Worm (Caenorhabditis elegans) whole organism, L1 larva: ENCODE measurements around the gene Y110A2AL.7.
A peak's percentile ranks its signal among the peaks of the same experiment; 100 is the strongest.

Source experiments
- aha-1 ChIP-seq: fragments of 150-350 bp; optimal IDR thresholded peaks from 2 replicates; lab custom pipeline; 2014; ENCODE audit warnings: missing biosample characterization, missing genetic modification characterization
- dpl-1 ChIP-seq, 3 experiments: fragments of 150-350 bp in 2 of 3; sonication (generic microtip) in 1 of 3; optimal IDR thresholded peaks; 2 replicates each; lab custom pipeline; 2014 to 2017; ENCODE audit warnings: missing biosample characterization in 3 of 3, missing genetic modification characterization in 3 of 3, missing genetic modification reagents in 3 of 3
- fkh-10 ChIP-seq: sonication (generic microtip); optimal IDR thresholded peaks from 2 replicates; lab custom pipeline; 2017; ENCODE audit warnings: missing biosample characterization, missing genetic modification reagents, missing genetic modification characterization
- lin-13 ChIP-seq: fragments of 150-350 bp; optimal IDR thresholded peaks from 2 replicates; lab custom pipeline; 2014; ENCODE audit warnings: missing biosample characterization, missing genetic modification reagents, missing genetic modification characterization
- mef-2 ChIP-seq: fragments of 150-350 bp; optimal IDR thresholded peaks from 2 replicates; lab custom pipeline; 2014; ENCODE audit warnings: missing biosample characterization, missing genetic modification characterization
- nhr-237 ChIP-seq: fragments of 150-350 bp; optimal IDR thresholded peaks from 2 replicates; lab custom pipeline; 2014; ENCODE audit warnings: missing biosample characterization, missing genetic modification characterization
- nhr-28 ChIP-seq: fragments of 150-350 bp; optimal IDR thresholded peaks from 2 replicates; lab custom pipeline; 2014; ENCODE audit warnings: missing biosample characterization, missing genetic modification characterization
- skn-1 ChIP-seq: fragments of 150-350 bp; optimal IDR thresholded peaks from 2 replicates; lab custom pipeline; 2014; ENCODE audit warnings: missing biosample characterization, missing genetic modification characterization
- unc-86 ChIP-seq: sonication (generic microtip); optimal IDR thresholded peaks from 2 replicates; lab custom pipeline; 2016; ENCODE audit warnings: missing genetic modification characterization, missing compliant biosample characterization

DNA sequence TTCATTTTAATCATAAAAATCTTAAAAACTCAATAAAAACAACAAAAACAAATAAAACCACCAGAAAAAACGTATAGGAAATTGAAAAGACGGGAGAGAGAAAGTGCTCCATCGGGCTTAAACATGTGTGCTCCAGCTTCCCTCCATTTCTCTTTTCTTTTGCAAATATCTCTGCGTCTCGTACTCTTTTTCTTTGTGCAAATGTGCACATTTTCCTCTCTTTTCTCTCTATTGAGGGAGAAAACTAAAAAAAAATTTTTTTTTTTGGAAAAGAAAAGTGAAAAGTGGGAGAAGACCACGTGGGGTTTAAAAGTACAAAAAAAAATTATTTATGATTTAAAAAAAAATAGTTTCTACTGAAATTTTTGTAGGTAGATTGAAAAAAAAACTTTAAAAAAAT, 38.7 kb downstream of the Y110A2AL.7 start:
- no peak for TF ChIP-seq mef-2 (tag; lab: Kevin White, UChicago)
- no peak for TF ChIP-seq nhr-28 (tag; lab: Kevin White, UChicago)
- TF ChIP-seq dpl-1 (GFP tag; optimal IDR thresholded peaks at IDR 0.05; lab: Kevin White, UChicago): peak in 1 of 3 experiments; percentile 13
- TF ChIP-seq lin-13 (GFP tag; lab: Kevin White, UChicago): no peak
- TF ChIP-seq unc-86 (tag; lab: Kevin White, UChicago): no peak
- no peak for TF ChIP-seq aha-1
- no peak for TF ChIP-seq skn-1 (tag; lab: Kevin White, UChicago)
- TF ChIP-seq fkh-10 (GFP tag; lab: Kevin White, UChicago): no peak
- no peak for TF ChIP-seq nhr-237
